Fruit fly (Drosophila melanogaster) whole organism, embryonic: ENCODE results near the gene CG10089.

Source experiments
- CG11695 ChIP-seq: fragments of 200-800 bp; sonication (Bioruptor generic); IDR thresholded peaks from 3 replicates; pipeline ENCODE4 v1.3.6; 2022; ENCODE audit warnings: missing biosample characterization, missing genetic modification characterization
- CG12219 ChIP-seq: fragments of 200-800 bp; sonication (Bioruptor generic); optimal IDR thresholded peaks from 3 replicates; lab custom pipeline; 2018; ENCODE audit warnings: missing biosample characterization, mild to moderate bottlenecking, missing genetic modification characterization
- CG12299 ChIP-seq: fragments of 200-800 bp; sonication (Bioruptor generic); optimal IDR thresholded peaks from 2 replicates; lab custom pipeline; 2018; ENCODE audit warnings: missing biosample characterization, mild to moderate bottlenecking, missing genetic modification characterization
- CG13287 ChIP-seq: fragments of 200-800 bp; sonication (Bioruptor generic); IDR thresholded peaks from 2 replicates; pipeline ENCODE4 v1.3.6; 2022; ENCODE audit warnings: missing biosample characterization, missing genetic modification characterization; ENCODE audit not compliant: partially characterized antibody
- CG13424 ChIP-seq: fragments of 200-800 bp; sonication (Bioruptor generic); optimal IDR thresholded peaks from 2 replicates; lab custom pipeline; 2019; ENCODE audit warnings: missing biosample characterization, mild to moderate bottlenecking, missing genetic modification characterization, moderate library complexity
- CG14014 ChIP-seq: fragments of 200-800 bp; sonication (Bioruptor generic); IDR thresholded peaks from 2 replicates; pipeline ENCODE4 v1.3.6; 2022; ENCODE audit warnings: missing biosample characterization, missing genetic modification characterization
- CG18619 ChIP-seq: fragments of 200-800 bp; sonication (Bioruptor generic); optimal IDR thresholded peaks from 3 replicates; lab custom pipeline; 2017; ENCODE audit warnings: missing biosample characterization, mild to moderate bottlenecking, missing genetic modification characterization
- CG31365 ChIP-seq: fragments of 200-800 bp; sonication (Bioruptor generic); optimal IDR thresholded peaks from 2 replicates; lab custom pipeline; 2018; ENCODE audit warnings: missing biosample characterization, mild to moderate bottlenecking, missing genetic modification characterization
- CG32767 ChIP-seq: fragments of 200-800 bp; sonication (Bioruptor generic); IDR thresholded peaks from 2 replicates; pipeline ENCODE4 v1.3.6; 2022; ENCODE audit warnings: missing biosample characterization, missing genetic modification characterization
- CG6175 ChIP-seq: fragments of 200-800 bp; sonication (Bioruptor generic); IDR thresholded peaks from 3 replicates; pipeline ENCODE4 v1.3.6; 2022; ENCODE audit warnings: missing biosample characterization, missing genetic modification characterization
- CG8089 ChIP-seq: fragments of 200-800 bp; sonication (Bioruptor generic); optimal IDR thresholded peaks from 3 replicates; lab custom pipeline; 2016; ENCODE audit warnings: missing biosample characterization, missing genetic modification characterization
- CG8359 ChIP-seq: fragments of 200-800 bp; sonication (Bioruptor generic); optimal IDR thresholded peaks from 2 replicates; lab custom pipeline; 2017; ENCODE audit warnings: missing biosample characterization, mild to moderate bottlenecking, missing genetic modification characterization, borderline replicate concordance
- CG9727 ChIP-seq: fragments of 200-800 bp; sonication (Bioruptor generic); optimal IDR thresholded peaks from 3 replicates; lab custom pipeline; 2017; ENCODE audit warnings: missing biosample characterization, mild to moderate bottlenecking, missing genetic modification characterization
- CTCF ChIP-seq: fragments of 200-800 bp; sonication (Bioruptor generic); optimal IDR thresholded peaks from 2 replicates; lab custom pipeline; 2017; ENCODE audit warnings: missing biosample characterization, mild to moderate bottlenecking, missing genetic modification characterization, moderate library complexity
- Doc2 ChIP-seq: fragments of 200-800 bp; sonication (Bioruptor generic); IDR thresholded peaks from 2 replicates; pipeline ENCODE4 v1.3.6; 2022; ENCODE audit warnings: missing biosample characterization, missing genetic modification characterization
- Doc3 ChIP-seq: fragments of 200-800 bp; sonication (Bioruptor generic); IDR thresholded peaks from 3 replicates; pipeline ENCODE4 v1.3.6; 2022; ENCODE audit warnings: missing biosample characterization, missing genetic modification characterization; ENCODE audit not compliant: partially characterized antibody
- Drgx ChIP-seq: fragments of 200-800 bp; sonication (Bioruptor generic); IDR thresholded peaks from 2 replicates; pipeline ENCODE4 v1.3.6; 2022; ENCODE audit warnings: missing biosample characterization, missing genetic modification characterization
- Elba2 ChIP-seq: fragments of 200-800 bp; sonication (Bioruptor generic); optimal IDR thresholded peaks from 3 replicates; lab custom pipeline; 2016; ENCODE audit warnings: missing biosample characterization, missing genetic modification characterization
- Ets97D ChIP-seq: fragments of 200-800 bp; sonication (Bioruptor generic); optimal IDR thresholded peaks from 3 replicates; lab custom pipeline; 2016; ENCODE audit warnings: missing biosample characterization, missing genetic modification characterization
- Fer2 ChIP-seq: fragments of 200-800 bp; sonication (Bioruptor generic); optimal IDR thresholded peaks from 2 replicates; lab custom pipeline; 2018; ENCODE audit warnings: missing biosample characterization, mild to moderate bottlenecking, missing genetic modification characterization, moderate library complexity
- Fer3 ChIP-seq: fragments of 200-800 bp; sonication (Bioruptor generic); optimal IDR thresholded peaks from 2 replicates; lab custom pipeline; 2018; ENCODE audit warnings: missing biosample characterization, mild to moderate bottlenecking, missing genetic modification characterization, moderate library complexity
- HLH3B ChIP-seq: fragments of 200-800 bp; sonication (Bioruptor generic); IDR thresholded peaks from 2 replicates; pipeline ENCODE4 v1.3.6; 2022; ENCODE audit warnings: missing biosample characterization, missing genetic modification characterization
- HLH4C ChIP-seq: fragments of 200-800 bp; sonication (Bioruptor generic); IDR thresholded peaks from 3 replicates; pipeline ENCODE4 v1.3.6; 2022; ENCODE audit warnings: missing biosample characterization, missing genetic modification characterization; ENCODE audit not compliant: partially characterized antibody
- Hsf ChIP-seq: fragments of 200-800 bp; sonication (Bioruptor generic); optimal IDR thresholded peaks from 3 replicates; lab custom pipeline; 2016; ENCODE audit warnings: missing biosample characterization, missing genetic modification characterization
- Jarid2 ChIP-seq: fragments of 200-800 bp; sonication (Bioruptor generic); optimal IDR thresholded peaks from 3 replicates; lab custom pipeline; 2017; ENCODE audit warnings: mild to moderate bottlenecking, missing biosample characterization, missing genetic modification reagents, missing genetic modification characterization
- NfI ChIP-seq: fragments of 200-800 bp; sonication (Bioruptor generic); optimal IDR thresholded peaks from 3 replicates; lab custom pipeline; 2018; ENCODE audit warnings: missing biosample characterization, mild to moderate bottlenecking, missing genetic modification characterization, moderate library complexity
- Ravus ChIP-seq: fragments of 200-800 bp; sonication (Bioruptor generic); IDR thresholded peaks from 2 replicates; pipeline ENCODE4 v1.3.6; 2022; ENCODE audit warnings: missing biosample characterization, missing genetic modification characterization
- Six4 ChIP-seq: fragments of 200-800 bp; sonication (Bioruptor generic); optimal IDR thresholded peaks from 2 replicates; lab custom pipeline; 2016; ENCODE audit warnings: missing biosample characterization, missing genetic modification characterization
- Trl ChIP-seq, 3 experiments: fragments of >200 bp in 2 of 3; fragments of 200-800 bp in 1 of 3; sonication (Bioruptor generic) in 1 of 3; optimal IDR thresholded peaks; 2 replicates in 1 of 3; 3 replicates in 2 of 3; lab custom pipeline; 2016 to 2017; ENCODE audit warnings: missing biosample characterization in 1 of 3, missing genetic modification characterization in 1 of 3
- ac ChIP-seq: fragments of 200-800 bp; sonication (Bioruptor generic); optimal IDR thresholded peaks from 3 replicates; lab custom pipeline; 2017; ENCODE audit warnings: missing biosample characterization, mild to moderate bottlenecking, missing genetic modification characterization
- cad ChIP-seq: fragments of >200 bp; optimal IDR thresholded peaks from 2 replicates; lab custom pipeline; 2017; ENCODE audit warnings: missing biosample characterization, missing genetic modification characterization
- dati ChIP-seq: fragments of 200-800 bp; sonication (Bioruptor generic); IDR thresholded peaks from 2 replicates; pipeline ENCODE4 v1.3.6; 2022; ENCODE audit warnings: missing biosample characterization, missing genetic modification characterization
- dm ChIP-seq: fragments of 200-800 bp; sonication (Bioruptor generic); optimal IDR thresholded peaks from 3 replicates; lab custom pipeline; 2016; ENCODE audit warnings: missing biosample characterization, missing genetic modification characterization
- fru ChIP-seq: fragments of >200 bp; optimal IDR thresholded peaks from 2 replicates; lab custom pipeline; 2017
- gce ChIP-seq: fragments of 200-800 bp; sonication (Bioruptor generic); IDR thresholded peaks from 3 replicates; pipeline ENCODE4 v1.3.6; 2022; ENCODE audit warnings: missing biosample characterization, missing genetic modification characterization
- gfzf ChIP-seq: fragments of 200-800 bp; sonication (Bioruptor generic); optimal IDR thresholded peaks from 2 replicates; lab custom pipeline; 2016; ENCODE audit warnings: missing biosample characterization, mild to moderate bottlenecking, missing genetic modification characterization, moderate library complexity
- gt ChIP-seq: fragments of 200-800 bp; sonication (Bioruptor generic); IDR thresholded peaks from 2 replicates; pipeline ENCODE4 v1.3.6; 2022; ENCODE audit warnings: missing biosample characterization, missing genetic modification characterization
- jumu ChIP-seq: fragments of 200-800 bp; sonication (Bioruptor generic); optimal IDR thresholded peaks from 3 replicates; lab custom pipeline; 2016; ENCODE audit warnings: missing biosample characterization, missing genetic modification characterization
- lbe ChIP-seq: fragments of 200-800 bp; sonication (Bioruptor generic); optimal IDR thresholded peaks from 2 replicates; lab custom pipeline; 2016; ENCODE audit warnings: missing biosample characterization, mild to moderate bottlenecking, missing genetic modification characterization
- lmd ChIP-seq: fragments of 200-800 bp; sonication (Bioruptor generic); IDR thresholded peaks from 2 replicates; pipeline ENCODE4 v1.3.6; 2022; ENCODE audit warnings: missing biosample characterization, missing genetic modification characterization
- mirr ChIP-seq: fragments of 200-800 bp; sonication (Bioruptor generic); optimal IDR thresholded peaks from 3 replicates; lab custom pipeline; 2018; ENCODE audit warnings: missing biosample characterization, mild to moderate bottlenecking, missing genetic modification characterization
- mld ChIP-seq: fragments of 200-800 bp; sonication (Bioruptor generic); IDR thresholded peaks from 3 replicates; pipeline ENCODE4 v1.3.6; 2022; ENCODE audit warnings: missing biosample characterization, missing genetic modification characterization; ENCODE audit not compliant: partially characterized antibody
- org-1 ChIP-seq: fragments of 200-800 bp; sonication (Bioruptor generic); optimal IDR thresholded peaks from 2 replicates; lab custom pipeline; 2017; ENCODE audit warnings: missing biosample characterization, missing genetic modification characterization
- otp ChIP-seq: fragments of 200-800 bp; sonication (Bioruptor generic); IDR thresholded peaks from 3 replicates; pipeline ENCODE4, ENCODE4 v1.3.6; 2022; ENCODE audit warnings: missing biosample characterization, missing genetic modification characterization
- sqz ChIP-seq: fragments of 200-800 bp; sonication (Bioruptor generic); optimal IDR thresholded peaks from 3 replicates; lab custom pipeline; 2018; ENCODE audit warnings: missing biosample characterization, mild to moderate bottlenecking, missing genetic modification characterization
- sr ChIP-seq: fragments of 200-800 bp; sonication (Bioruptor generic); IDR thresholded peaks from 3 replicates; pipeline ENCODE4 v1.3.6; 2022; ENCODE audit warnings: missing biosample characterization, missing genetic modification characterization
- tgo ChIP-seq: fragments of 200-800 bp; sonication (Bioruptor generic); IDR thresholded peaks from 3 replicates; pipeline ENCODE4 v1.3.6; 2022; ENCODE audit warnings: missing biosample characterization, missing genetic modification characterization
- tin ChIP-seq: fragments of 200-800 bp; sonication (Bioruptor generic); optimal IDR thresholded peaks from 3 replicates; lab custom pipeline; 2016; ENCODE audit warnings: missing biosample characterization, missing genetic modification characterization
- zen ChIP-seq: fragments of 200-800 bp; sonication (Bioruptor generic); optimal IDR thresholded peaks from 3 replicates; lab custom pipeline; 2018; ENCODE audit warnings: missing biosample characterization, mild to moderate bottlenecking, missing genetic modification characterization, moderate library complexity
- zfh1 ChIP-seq: fragments of 200-800 bp; sonication (Bioruptor generic); IDR thresholded peaks from 3 replicates; pipeline ENCODE4 v1.3.6; 2022; ENCODE audit warnings: missing biosample characterization, missing genetic modification characterization
- zfh2 ChIP-seq: fragments of 200-800 bp; sonication (Bioruptor generic); optimal IDR thresholded peaks from 2 replicates; lab custom pipeline; 2016; ENCODE audit warnings: missing biosample characterization, missing genetic modification characterization

The CG10089 gene

DNA sequence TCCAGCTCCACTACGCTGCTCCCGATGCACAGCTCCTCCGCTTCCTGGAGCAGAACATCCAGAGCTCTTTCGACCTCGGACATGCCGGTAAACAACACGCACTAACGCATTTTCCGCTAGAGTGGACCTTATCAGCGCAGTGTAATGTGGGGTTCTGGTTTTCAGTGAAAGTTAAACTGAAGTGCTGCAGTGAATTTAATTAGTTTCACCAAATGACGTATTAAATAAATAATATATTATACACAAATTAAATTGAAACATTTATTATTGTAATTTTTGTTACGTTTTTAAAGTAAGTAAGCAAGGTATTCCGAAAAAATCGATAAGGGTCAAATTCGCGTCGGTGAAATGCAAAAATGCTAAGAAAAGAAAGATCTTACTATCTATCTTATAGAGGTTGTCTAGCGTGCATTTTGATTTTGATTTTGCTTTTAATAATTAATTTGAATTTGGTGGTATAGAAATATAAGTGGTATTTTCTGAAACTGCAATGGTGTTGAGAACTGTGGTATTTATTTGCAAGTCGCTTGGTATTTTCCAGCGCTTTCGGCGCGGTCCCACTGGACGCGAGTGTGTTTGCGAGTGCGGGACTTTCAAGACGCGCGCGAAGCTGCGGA, 24.3 kb downstream of the CG10089 start, which contains the start of the genes JMJD7 and CG10738 (continued):
- TF ChIP-seq Fer3 (tag; lab: Kevin White, UChicago) (peak; percentile 35), Trl (optimal IDR thresholded peaks at IDR 0.05; lab: Kevin White, UChicago) (no peak), Trl (GFP tag; optimal IDR thresholded peaks at IDR 0.05; lab: Kevin White, UChicago) (peak; percentile 11), lbe (GFP tag; lab: Kevin White, UChicago) (peak; percentile 26), Six4 (peak; percentile 42), gfzf (GFP tag; lab: Kevin White, UChicago) (peak; percentile 87), CG9727 (GFP tag; lab: Kevin White, UChicago) (peak; percentile 63), CG32767 (GFP tag; lab: Robert Waterston, UW) (no peak), dati (GFP tag; lab: Robert Waterston, UW) (peak; percentile 66; the same call in 1 of the 2 replicates), NfI (GFP tag; lab: Kevin White, UChicago) (peak; percentile 37), Doc2 (GFP tag; lab: Robert Waterston, UW) (no peak), CG13287 (GFP tag; lab: Robert Waterston, UW) (no peak), CG13424 (tag; lab: Kevin White, UChicago) (peak; percentile 19), CG12219 (GFP tag; lab: Kevin White, UChicago) (no peak), CG18619 (GFP tag; lab: Kevin White, UChicago) (peak; percentile 24), Drgx (GFP tag; lab: Robert Waterston, UW) (peak; percentile 78), CG12299 (tag; lab: Kevin White, UChicago) (no peak), org-1 (GFP tag; lab: Kevin White, UChicago) (no peak), jumu (peak; percentile 12), CG31365 (no peak), gce (GFP tag; lab: Robert Waterston, UW) (peak; percentile 38; the same call in 1 of the 3 replicates), mirr (GFP tag; lab: Kevin White, UChicago) (peak; percentile 27), Fer2 (tag; lab: Kevin White, UChicago) (peak; percentile 16), fru (lab: Kevin White, UChicago) (no peak), mld (GFP tag; lab: Robert Waterston, UW) (no peak), CG8089 (GFP tag; lab: Kevin White, UChicago) (no peak), ac (GFP tag; lab: Kevin White, UChicago) (no peak), lmd (GFP tag; lab: Robert Waterston, UW) (peak; percentile 73), HLH4C (GFP tag; lab: Robert Waterston, UW) (no peak), sqz (GFP tag; lab: Kevin White, UChicago) (no peak), CG14014 (GFP tag; lab: Robert Waterston, UW) (peak; percentile 83), CG6175 (no peak), otp (GFP tag; lab: Robert Waterston, UW) (peak; percentile 69; the same call in 1 of the 3 replicates), zfh2 (GFP tag; lab: Kevin White, UChicago) (peak; percentile 31), tin (GFP tag; lab: Kevin White, UChicago) (peak; percentile 87), Ets97D (peak; percentile 16), CG11695 (no peak), sr (GFP tag; lab: Robert Waterston, UW) (0 out of 3 replicates have a peak, but pooled peaks have one; percentile 4), Elba2 (GFP tag; lab: Kevin White, UChicago) (no peak), gt (no peak), Hsf (peak; percentile 27), cad (no peak), zen (tag; lab: Kevin White, UChicago) (peak; percentile 10), tgo (GFP tag; lab: Robert Waterston, UW) (peak; percentile 62), dm (GFP tag; lab: Kevin White, UChicago) (no peak), Jarid2 (GFP tag; lab: Kevin White, UChicago) (no peak), CG8359 (GFP tag; lab: Kevin White, UChicago) (no peak), zfh1 (GFP tag; lab: Robert Waterston, UW) (peak; percentile 55; the same call in 1 of the 3 replicates), Ravus (GFP tag; lab: Robert Waterston, UW) (peak; percentile 26; the same call in 1 of the 2 replicates), Doc3 (GFP tag; lab: Robert Waterston, UW) (no peak), HLH3B (GFP tag; lab: Robert Waterston, UW) (peak; percentile 68), CTCF (GFP tag; lab: Kevin White, UChicago) (peak; percentile 27)
